Worm (Caenorhabditis elegans) whole organism, L2 larva: ENCODE data around the gene hpo-10.

Experiments
- C34F6.9 ChIP-seq: fragments of 150-350 bp; optimal IDR thresholded peaks from 2 replicates; lab custom pipeline; 2014; ENCODE audit warnings: missing biosample characterization, missing genetic modification characterization
- F13H6.1 ChIP-seq: sonication (generic microtip); optimal IDR thresholded peaks from 2 replicates; lab custom pipeline; 2016; ENCODE audit warnings: missing genetic modification characterization, missing compliant biosample characterization
- R02D3.7 ChIP-seq: fragments of 150-350 bp; optimal IDR thresholded peaks from 2 replicates; lab custom pipeline; 2014; ENCODE audit warnings: missing biosample characterization, missing genetic modification characterization
- Y55F3AM.14 ChIP-seq: fragments of 200-800 bp; sonication (Bioruptor generic); optimal IDR thresholded peaks from 2 replicates; lab custom pipeline; 2018; ENCODE audit warnings: mild to moderate bottlenecking, missing genetic modification characterization, missing compliant biosample characterization
- ZK546.5 ChIP-seq: sonication (generic microtip); optimal IDR thresholded peaks from 2 replicates; lab custom pipeline; 2017; ENCODE audit warnings: missing biosample characterization, missing genetic modification characterization
- alr-1 ChIP-seq: fragments of 150-350 bp; optimal IDR thresholded peaks from 2 replicates; lab custom pipeline; 2014; ENCODE audit warnings: missing biosample characterization, missing genetic modification characterization
- aly-2 ChIP-seq: fragments of 150-350 bp; optimal IDR thresholded peaks from 2 replicates; lab custom pipeline; 2014; ENCODE audit warnings: missing biosample characterization, missing genetic modification characterization
- ama-1 ChIP-seq: fragments of 150-350 bp; optimal IDR thresholded peaks from 2 replicates; lab custom pipeline; 2018; ENCODE audit warnings: inconsistent platforms
- blmp-1 ChIP-seq: sonication (generic microtip); optimal IDR thresholded peaks from 2 replicates; lab custom pipeline; 2017; ENCODE audit warnings: missing genetic modification characterization, mild to moderate bottlenecking, missing compliant biosample characterization, antibody characterized with exemption, moderate library complexity; ENCODE audit not compliant: insufficient read depth
- ceh-16 ChIP-seq: fragments of 150-350 bp; optimal IDR thresholded peaks from 2 replicates; lab custom pipeline; 2014; ENCODE audit warnings: missing biosample characterization, missing genetic modification characterization
- ceh-82 ChIP-seq: fragments of 150-350 bp; optimal IDR thresholded peaks from 2 replicates; lab custom pipeline; 2014; ENCODE audit warnings: missing biosample characterization, missing genetic modification characterization
- crh-2 ChIP-seq: sonication (generic microtip); optimal IDR thresholded peaks from 2 replicates; lab custom pipeline; 2017; ENCODE audit warnings: missing biosample characterization, missing genetic modification characterization
- dmd-4 ChIP-seq: sonication (generic microtip); optimal IDR thresholded peaks from 2 replicates; lab custom pipeline; 2017; ENCODE audit warnings: missing biosample characterization, missing genetic modification characterization
- egl-27 ChIP-seq: sonication (generic microtip); optimal IDR thresholded peaks from 3 replicates; lab custom pipeline; 2017; ENCODE audit warnings: missing biosample characterization, missing genetic modification reagents, missing genetic modification characterization
- elt-1 ChIP-seq: fragments of 150-350 bp; optimal IDR thresholded peaks from 2 replicates; lab custom pipeline; 2014; ENCODE audit warnings: missing biosample characterization, missing genetic modification characterization
- elt-3 ChIP-seq: sonication (generic microtip); optimal IDR thresholded peaks from 2 replicates; lab custom pipeline; 2017; ENCODE audit warnings: missing biosample characterization, missing genetic modification characterization
- fos-1 ChIP-seq: fragments of 150-350 bp; optimal IDR thresholded peaks from 2 replicates; lab custom pipeline; 2014; ENCODE audit warnings: missing biosample characterization, missing genetic modification characterization
- gmeb-1 ChIP-seq: fragments of 150-350 bp; optimal IDR thresholded peaks from 2 replicates; lab custom pipeline; 2014; ENCODE audit warnings: missing biosample characterization, missing genetic modification characterization
- lin-11 ChIP-seq: fragments of 150-350 bp; sonication (generic microtip); optimal IDR thresholded peaks from 2 replicates; lab custom pipeline; 2014; ENCODE audit warnings: missing biosample characterization, missing genetic modification characterization, inconsistent platforms, mixed read lengths
- lin-13 ChIP-seq: fragments of 150-350 bp; optimal IDR thresholded peaks from 2 replicates; lab custom pipeline; 2014; ENCODE audit warnings: missing biosample characterization, missing genetic modification reagents, missing genetic modification characterization
- lin-39 ChIP-seq: fragments of 150-350 bp; optimal IDR thresholded peaks from 2 replicates; lab custom pipeline; 2014; ENCODE audit warnings: missing biosample characterization, missing genetic modification reagents, missing genetic modification characterization
- lsy-2 ChIP-seq, 2 experiments: fragments of 150-350 bp in 1 of 2; sonication (generic microtip) in 1 of 2; optimal IDR thresholded peaks; 2 replicates each; lab custom pipeline; 2014 to 2017; ENCODE audit warnings: missing biosample characterization in 2 of 2, missing genetic modification characterization in 2 of 2
- mab-5 ChIP-seq: fragments of 150-350 bp; optimal IDR thresholded peaks from 2 replicates; lab custom pipeline; 2014; ENCODE audit warnings: missing biosample characterization, missing genetic modification characterization
- mbf-1 ChIP-seq: sonication (generic microtip); optimal IDR thresholded peaks from 2 replicates; lab custom pipeline; 2017; ENCODE audit warnings: missing biosample characterization, missing genetic modification characterization
- mdl-1 ChIP-seq, 2 experiments: fragments of 150-350 bp in 1 of 2; sonication (generic microtip) in 1 of 2; optimal IDR thresholded peaks; 2 replicates each; lab custom pipeline; 2017; ENCODE audit warnings: missing biosample characterization in 2 of 2, missing genetic modification characterization in 2 of 2
- nhr-10 ChIP-seq: sonication (generic microtip); optimal IDR thresholded peaks from 2 replicates; lab custom pipeline; 2017; ENCODE audit warnings: missing biosample characterization, missing genetic modification characterization
- nhr-11 ChIP-seq: fragments of 150-350 bp; optimal IDR thresholded peaks from 2 replicates; lab custom pipeline; 2014; ENCODE audit warnings: missing biosample characterization, missing genetic modification characterization
- nhr-12 ChIP-seq: fragments of 150-350 bp; optimal IDR thresholded peaks from 2 replicates; lab custom pipeline; 2014; ENCODE audit warnings: missing biosample characterization, missing genetic modification characterization
- nhr-129 ChIP-seq: fragments of 150-350 bp; optimal IDR thresholded peaks from 2 replicates; lab custom pipeline; 2014; ENCODE audit warnings: missing biosample characterization, missing genetic modification characterization
- nhr-21 ChIP-seq: fragments of 150-350 bp; optimal IDR thresholded peaks from 2 replicates; lab custom pipeline; 2014; ENCODE audit warnings: missing biosample characterization, missing genetic modification characterization
- nhr-23 ChIP-seq: fragments of 150-350 bp; optimal IDR thresholded peaks from 2 replicates; lab custom pipeline; 2014; ENCODE audit warnings: missing biosample characterization, missing genetic modification reagents, missing genetic modification characterization
- nhr-237 ChIP-seq: fragments of 150-350 bp; optimal IDR thresholded peaks from 2 replicates; lab custom pipeline; 2014; ENCODE audit warnings: missing biosample characterization, missing genetic modification characterization
- nhr-25 ChIP-seq: fragments of 150-350 bp; sonication (generic microtip); optimal IDR thresholded peaks from 3 replicates; lab custom pipeline; 2014; ENCODE audit warnings: missing biosample characterization, missing genetic modification characterization
- nhr-6 ChIP-seq: fragments of 150-350 bp; optimal IDR thresholded peaks from 2 replicates; lab custom pipeline; 2014; ENCODE audit warnings: missing biosample characterization, missing genetic modification characterization
- nhr-77 ChIP-seq: fragments of 150-350 bp; optimal IDR thresholded peaks from 2 replicates; lab custom pipeline; 2014; ENCODE audit warnings: missing biosample characterization, missing genetic modification characterization
- peb-1 ChIP-seq: fragments of 150-350 bp; optimal IDR thresholded peaks from 2 replicates; lab custom pipeline; 2014; ENCODE audit warnings: missing biosample characterization, missing genetic modification characterization
- sem-4 ChIP-seq: fragments of 150-350 bp; optimal IDR thresholded peaks from 2 replicates; lab custom pipeline; 2014; ENCODE audit warnings: missing biosample characterization, missing genetic modification reagents, missing genetic modification characterization
- skn-1 ChIP-seq: sonication (generic microtip); optimal IDR thresholded peaks from 2 replicates; lab custom pipeline; 2017; ENCODE audit warnings: missing biosample characterization, missing genetic modification characterization
- sma-3 ChIP-seq: sonication (generic microtip); optimal IDR thresholded peaks from 2 replicates; lab custom pipeline; 2016; ENCODE audit warnings: missing genetic modification reagents, missing genetic modification characterization, missing compliant biosample characterization
- sma-9 ChIP-seq, 2 experiments: fragments of 150-350 bp in 1 of 2; sonication (generic microtip) in 1 of 2; optimal IDR thresholded peaks; 2 replicates each; lab custom pipeline; 2014 to 2016; ENCODE audit warnings: missing genetic modification characterization in 2 of 2, mild to moderate bottlenecking in 1 of 2, missing biosample characterization in 1 of 2, missing compliant biosample characterization in 1 of 2, missing genetic modification reagents in 1 of 2, moderate library complexity in 1 of 2
- snpc-4 ChIP-seq: fragments of 150-350 bp; optimal IDR thresholded peaks from 2 replicates; lab custom pipeline; 2014; ENCODE audit warnings: missing biosample characterization, missing genetic modification characterization
- unc-39 ChIP-seq: fragments of 150-350 bp; optimal IDR thresholded peaks from 2 replicates; lab custom pipeline; 2014; ENCODE audit warnings: missing biosample characterization, missing genetic modification characterization
- unc-55 ChIP-seq: fragments of 150-350 bp; sonication (generic microtip); optimal IDR thresholded peaks from 3 replicates; lab custom pipeline; 2014; ENCODE audit warnings: missing biosample characterization, missing genetic modification reagents, missing genetic modification characterization
- unc-62 ChIP-seq: fragments of 150-350 bp; optimal IDR thresholded peaks from 2 replicates; lab custom pipeline; 2014; ENCODE audit warnings: missing biosample characterization, missing genetic modification reagents, missing genetic modification characterization
- zag-1 ChIP-seq: fragments of 150-350 bp; optimal IDR thresholded peaks from 2 replicates; lab custom pipeline; 2014; ENCODE audit warnings: missing biosample characterization, missing genetic modification characterization
- ztf-1 ChIP-seq: fragments of 200-800 bp; sonication (Bioruptor generic); conservative IDR thresholded peaks from 2 replicates; pipeline ENCODE4 v1.3.6; 2022; ENCODE audit warnings: missing genetic modification characterization, missing compliant biosample characterization
- ztf-11 ChIP-seq: sonication (generic microtip); optimal IDR thresholded peaks from 2 replicates; lab custom pipeline; 2017; ENCODE audit warnings: missing biosample characterization, missing genetic modification characterization
- ztf-4 ChIP-seq: fragments of 150-350 bp; optimal IDR thresholded peaks from 2 replicates; lab custom pipeline; 2014; ENCODE audit warnings: missing biosample characterization, missing genetic modification characterization

The hpo-10 gene

DNA sequence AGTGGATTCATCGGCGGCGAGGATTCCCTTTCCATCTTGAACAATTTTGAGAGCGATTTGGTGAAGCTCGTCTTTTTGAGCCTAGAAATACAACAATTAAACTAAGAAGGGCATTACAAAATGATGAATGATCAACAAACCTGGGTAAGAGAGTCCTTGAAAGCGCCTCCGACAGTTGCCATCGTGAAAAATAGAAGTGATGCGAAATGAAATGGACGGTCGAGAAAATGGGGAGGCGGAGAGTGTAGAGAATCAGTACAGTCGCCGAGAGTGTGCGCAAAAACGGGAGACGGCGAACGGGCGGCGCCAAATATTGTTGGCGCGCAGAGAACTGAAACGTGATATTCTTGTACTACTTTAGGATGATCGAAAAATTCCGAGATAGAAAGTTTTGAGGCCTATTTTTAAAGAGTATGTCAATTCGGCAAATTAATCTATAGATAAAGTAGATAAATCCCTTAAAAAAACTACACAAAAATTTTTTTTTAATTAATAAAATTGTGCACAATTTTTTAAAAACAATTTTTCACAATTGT is 3.1 kb upstream of the hpo-10 start, which contains the start of gene aldo-2 (continued):
- no peak for TF ChIP-seq sma-9 (GFP tag; optimal IDR thresholded peaks at IDR 0.05; lab: Kevin White, UChicago)
- no peak for TF ChIP-seq sma-9 (tag; optimal IDR thresholded peaks at IDR 0.05; lab: Kevin White, UChicago)
- no peak for TF ChIP-seq aly-2 (tag; lab: Kevin White, UChicago)
- TF ChIP-seq egl-27 (tag; lab: Kevin White, UChicago) = no peak
- no peak for TF ChIP-seq mdl-1 (tag; optimal IDR thresholded peaks at IDR 0.05; lab: Kevin White, UChicago)
- no peak for TF ChIP-seq nhr-237 (tag; lab: Kevin White, UChicago)
- TF ChIP-seq ztf-1 (GFP tag; lab: Robert Waterston, UW) = no peak
- TF ChIP-seq ztf-4 = no peak
- no peak for TF ChIP-seq nhr-23 (tag; lab: Kevin White, UChicago)

DNA sequence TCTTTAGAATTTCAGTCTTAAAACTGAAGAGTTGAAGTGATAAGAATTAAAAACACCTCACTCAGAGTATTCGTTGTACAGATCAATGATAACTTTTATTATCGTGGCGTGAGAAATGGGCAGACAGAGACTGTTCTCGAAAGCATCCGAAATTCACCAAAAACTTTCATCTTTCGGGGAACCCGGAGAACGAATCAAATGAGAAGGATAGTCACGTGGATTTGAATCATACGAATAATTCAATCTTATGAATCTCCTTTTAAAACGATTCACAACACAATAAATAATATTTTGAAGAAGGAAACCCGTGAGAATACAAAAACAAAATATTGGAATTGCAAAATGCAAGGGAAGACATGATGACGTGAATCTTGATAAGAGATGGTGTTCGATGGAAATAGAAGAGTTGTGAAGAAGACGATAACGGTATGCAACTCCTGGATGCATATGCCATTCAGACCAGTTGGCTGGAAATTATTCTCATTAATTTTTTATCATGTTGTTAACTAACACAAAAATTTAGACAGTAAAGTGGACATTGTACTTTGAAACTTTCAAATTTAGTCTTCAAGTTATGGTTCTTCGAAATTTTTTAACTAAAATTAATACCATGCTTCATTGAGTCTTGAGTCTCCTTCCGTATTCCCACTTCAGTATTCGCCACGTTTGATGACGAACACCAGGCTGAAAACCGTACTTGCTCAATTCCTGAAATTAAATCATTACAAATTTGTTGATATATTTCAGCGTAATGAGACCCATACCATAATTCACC is 2.2 kb upstream of the hpo-10 start:
- TF ChIP-seq lsy-2 (tag; optimal IDR thresholded peaks at IDR 0.05; lab: Kevin White, UChicago) = peak in 1 of 2 experiments; percentile 21
- TF ChIP-seq unc-62 (GFP tag; lab: Kevin White, UChicago) = no peak
- TF ChIP-seq crh-2 (tag; lab: Kevin White, UChicago) = peak; percentile 42
- no peak for TF ChIP-seq nhr-129 (tag; lab: Kevin White, UChicago)
- TF ChIP-seq Y55F3AM.14 (GFP tag; lab: Kevin White, UChicago) = no peak
- TF ChIP-seq nhr-21 (tag; lab: Kevin White, UChicago) = peak; percentile 52
- TF ChIP-seq ZK546.5 (tag; lab: Kevin White, UChicago) = no peak
- peak; percentile 21 for TF ChIP-seq gmeb-1 (tag; lab: Kevin White, UChicago)
- no peak for TF ChIP-seq ztf-11 (tag; lab: Kevin White, UChicago)
- TF ChIP-seq ceh-82 (tag; lab: Kevin White, UChicago) = no peak
- TF ChIP-seq egl-27 (tag; lab: Kevin White, UChicago) = no peak
- TF ChIP-seq C34F6.9 (tag; lab: Kevin White, UChicago) = no peak
- TF ChIP-seq elt-3 (tag; lab: Kevin White, UChicago) = no peak
- TF ChIP-seq nhr-6 = no peak
- no peak for TF ChIP-seq unc-39 (tag; lab: Kevin White, UChicago)
- no peak for TF ChIP-seq ceh-16
- TF ChIP-seq nhr-77 (tag; lab: Kevin White, UChicago) = no peak
- TF ChIP-seq ztf-1 (GFP tag; lab: Robert Waterston, UW) = no peak
- peak; percentile 35 for TF ChIP-seq sma-3
- TF ChIP-seq nhr-23 (tag; lab: Kevin White, UChicago) = no peak
- TF ChIP-seq ztf-4 = no peak
- no peak for TF ChIP-seq lin-11 (tag; lab: Kevin White, UChicago)
- TF ChIP-seq lin-13 (GFP tag; lab: Kevin White, UChicago) = no peak
- TF ChIP-seq blmp-1 = no peak
- TF ChIP-seq zag-1 (tag; lab: Kevin White, UChicago) = no peak
- TF ChIP-seq nhr-237 (tag; lab: Kevin White, UChicago) = no peak
- no peak for TF ChIP-seq lin-39
- no peak for TF ChIP-seq sma-9 (GFP tag; optimal IDR thresholded peaks at IDR 0.05; lab: Kevin White, UChicago)
- no peak for TF ChIP-seq sma-9 (tag; optimal IDR thresholded peaks at IDR 0.05; lab: Kevin White, UChicago)
- TF ChIP-seq peb-1 (tag; lab: Kevin White, UChicago) = no peak
- no peak for TF ChIP-seq dmd-4 (tag; lab: Kevin White, UChicago)
- no peak for TF ChIP-seq nhr-25 (tag; lab: Kevin White, UChicago)
- TF ChIP-seq unc-55 (GFP tag; lab: Kevin White, UChicago) = no peak
- no peak for TF ChIP-seq skn-1 (tag; lab: Kevin White, UChicago)
- no peak for TF ChIP-seq sem-4 (tag; lab: Kevin White, UChicago)
- TF ChIP-seq snpc-4 (tag; lab: Kevin White, UChicago) = no peak
- no peak for TF ChIP-seq R02D3.7 (tag; lab: Kevin White, UChicago)
- TF ChIP-seq mbf-1 = no peak
- TF ChIP-seq ama-1 (lab: Kevin White, UChicago) = no peak
- TF ChIP-seq mab-5 (tag; lab: Kevin White, UChicago) = no peak
- TF ChIP-seq nhr-10 (tag; lab: Kevin White, UChicago) = no peak
- TF ChIP-seq mdl-1 (tag; optimal IDR thresholded peaks at IDR 0.05; lab: Kevin White, UChicago) = peak in 1 of 2 experiments; percentile 5
- TF ChIP-seq fos-1 (tag; lab: Kevin White, UChicago) = no peak
- TF ChIP-seq nhr-12 (tag; lab: Kevin White, UChicago) = no peak
- no peak for TF ChIP-seq elt-1 (tag; lab: Kevin White, UChicago)
- TF ChIP-seq F13H6.1 = no peak
- TF ChIP-seq aly-2 (tag; lab: Kevin White, UChicago) = no peak
- TF ChIP-seq alr-1 (tag; lab: Kevin White, UChicago) = no peak
- no peak for TF ChIP-seq nhr-11
